Fruit fly (Drosophila melanogaster) whole organism, embryonic: ENCODE results near the gene Prat2.

Experiments
- Asciz ChIP-seq: fragments of 200-800 bp; sonication (Bioruptor generic); optimal IDR thresholded peaks from 2 replicates; lab custom pipeline; 2017; ENCODE audit warnings: missing biosample characterization, mild to moderate bottlenecking, missing genetic modification characterization, missing genetic modification reagents
- CG16813 ChIP-seq: fragments of 200-800 bp; sonication (Bioruptor generic); IDR thresholded peaks from 3 replicates; pipeline ENCODE4 v1.3.6; 2022; ENCODE audit warnings: missing biosample characterization, missing genetic modification characterization; ENCODE audit not compliant: partially characterized antibody
- CG4730 ChIP-seq: fragments of 200-800 bp; sonication (Bioruptor generic); IDR thresholded peaks from 2 replicates; pipeline ENCODE4 v1.3.6; 2022; ENCODE audit warnings: missing biosample characterization, missing genetic modification characterization
- CG7839 ChIP-seq: fragments of 200-800 bp; sonication (Bioruptor generic); optimal IDR thresholded peaks from 3 replicates; lab custom pipeline; 2018; ENCODE audit warnings: missing biosample characterization, mild to moderate bottlenecking, missing genetic modification characterization, moderate library complexity
- CG8924 ChIP-seq: fragments of 200-800 bp; optimal IDR thresholded peaks from 3 replicates; lab custom pipeline; 2019; ENCODE audit warnings: missing biosample characterization, mild to moderate bottlenecking, missing genetic modification characterization, moderate library complexity
- Dip3 ChIP-seq: fragments of 200-800 bp; sonication (Bioruptor generic); optimal IDR thresholded peaks from 3 replicates; lab custom pipeline; 2016; ENCODE audit warnings: missing biosample characterization, missing genetic modification characterization
- Lim3 ChIP-seq: fragments of 200-800 bp; sonication (Bioruptor generic); IDR thresholded peaks from 2 replicates; pipeline ENCODE4 v1.3.6; 2022; ENCODE audit warnings: missing biosample characterization, missing genetic modification characterization
- bowl ChIP-seq: fragments of 200-800 bp; sonication (Bioruptor generic); IDR thresholded peaks from 2 replicates; pipeline ENCODE4 v1.3.6; 2022; ENCODE audit warnings: missing biosample characterization, missing genetic modification characterization
- odd ChIP-seq: fragments of 200-800 bp; sonication (Bioruptor generic); optimal IDR thresholded peaks from 2 replicates; lab custom pipeline; 2017; ENCODE audit warnings: missing biosample characterization, mild to moderate bottlenecking, missing genetic modification characterization
- otp ChIP-seq: fragments of 200-800 bp; sonication (Bioruptor generic); IDR thresholded peaks from 3 replicates; pipeline ENCODE4, ENCODE4 v1.3.6; 2022; ENCODE audit warnings: missing biosample characterization, missing genetic modification characterization
- pita ChIP-seq: fragments of 200-800 bp; sonication (Bioruptor generic); optimal IDR thresholded peaks from 2 replicates; lab custom pipeline; 2017; ENCODE audit warnings: missing biosample characterization, mild to moderate bottlenecking, missing genetic modification characterization
- pnt ChIP-seq: fragments of 200-800 bp; sonication (Bioruptor generic); optimal IDR thresholded peaks from 3 replicates; lab custom pipeline; 2016; ENCODE audit warnings: missing biosample characterization, missing genetic modification characterization
- pum ChIP-seq: fragments of 200-800 bp; sonication (Bioruptor generic); optimal IDR thresholded peaks from 2 replicates; lab custom pipeline; 2016; ENCODE audit warnings: missing biosample characterization, missing genetic modification characterization
- tin ChIP-seq: fragments of 200-800 bp; sonication (Bioruptor generic); optimal IDR thresholded peaks from 3 replicates; lab custom pipeline; 2016; ENCODE audit warnings: missing biosample characterization, missing genetic modification characterization

- TF ChIP-seq CG4730 (GFP tag; lab: Robert Waterston, UW) (no peak), odd (GFP tag; lab: Kevin White, UChicago) (no peak), Lim3 (GFP tag; lab: Robert Waterston, UW) (no peak), pum (GFP tag; lab: Kevin White, UChicago) (no peak), otp (no peak), Dip3 (no peak), bowl (GFP tag; lab: Robert Waterston, UW) (no peak), CG8924 (tag; lab: Kevin White, UChicago) (no peak), tin (no peak), pnt (GFP tag; lab: Kevin White, UChicago) (no peak), CG7839 (tag; lab: Kevin White, UChicago) (no peak), Asciz (no peak), pita (no peak), CG16813 (no peak)
Measured at dm6 chr3L:6913823-6914222, 853 bp downstream of the Prat2 start.
